Worm (Caenorhabditis elegans) whole organism, L3 larva: ENCODE data around the gene ztf-28.
"Not testable (repeated sequence)": the region's sequence is repeated elsewhere in the genome, so short reads cannot be mapped to it uniquely, and the experiment has no call there.

Experiments
- R02D3.7 ChIP-seq: fragments of 150-350 bp; optimal IDR thresholded peaks from 2 replicates; lab custom pipeline; 2014; ENCODE audit warnings: missing biosample characterization, missing genetic modification characterization
- ZK546.5 ChIP-seq: sonication (generic microtip); optimal IDR thresholded peaks from 2 replicates; lab custom pipeline; 2017; ENCODE audit warnings: missing biosample characterization, missing genetic modification characterization
- aly-2 ChIP-seq: fragments of 150-350 bp; optimal IDR thresholded peaks from 2 replicates; lab custom pipeline; 2014; ENCODE audit warnings: missing biosample characterization, missing genetic modification characterization
- ceh-16 ChIP-seq: sonication (generic microtip); optimal IDR thresholded peaks from 2 replicates; lab custom pipeline; 2017; ENCODE audit warnings: missing biosample characterization, missing genetic modification characterization
- ceh-28 ChIP-seq: fragments of 150-350 bp; optimal IDR thresholded peaks from 2 replicates; lab custom pipeline; 2014; ENCODE audit warnings: missing biosample characterization, missing genetic modification reagents, missing genetic modification characterization
- ceh-82 ChIP-seq: fragments of 150-350 bp; optimal IDR thresholded peaks from 2 replicates; lab custom pipeline; 2014; ENCODE audit warnings: missing biosample characterization, missing genetic modification characterization
- daf-12 ChIP-seq: fragments of 150-350 bp; optimal IDR thresholded peaks from 2 replicates; lab custom pipeline; 2014; ENCODE audit warnings: missing biosample characterization, missing genetic modification reagents, missing genetic modification characterization
- egl-27 ChIP-seq: sonication (generic microtip); optimal IDR thresholded peaks from 4 replicates; lab custom pipeline; 2017; ENCODE audit warnings: missing biosample characterization, missing genetic modification reagents, missing genetic modification characterization
- egl-5 ChIP-seq: fragments of 150-350 bp; optimal IDR thresholded peaks from 2 replicates; lab custom pipeline; 2017; ENCODE audit warnings: missing biosample characterization, missing genetic modification reagents, missing genetic modification characterization, inconsistent platforms
- elt-2 ChIP-seq: sonication (generic microtip); optimal IDR thresholded peaks from 2 replicates; lab custom pipeline; 2016; ENCODE audit warnings: missing genetic modification reagents, mild to moderate bottlenecking, missing genetic modification characterization, missing compliant biosample characterization
- elt-3 ChIP-seq, 3 experiments: fragments of 150-350 bp in 1 of 3; sonication (generic microtip) in 2 of 3; optimal IDR thresholded peaks; 2 replicates in 2 of 3; 4 replicates in 1 of 3; lab custom pipeline; 2014 to 2017; ENCODE audit warnings: missing biosample characterization in 3 of 3, missing genetic modification characterization in 3 of 3
- fkh-2 ChIP-seq: fragments of 150-350 bp; optimal IDR thresholded peaks from 2 replicates; lab custom pipeline; 2014; ENCODE audit warnings: missing biosample characterization, missing genetic modification reagents, missing genetic modification characterization
- fos-1 ChIP-seq: fragments of 150-350 bp; optimal IDR thresholded peaks from 2 replicates; lab custom pipeline; 2014; ENCODE audit warnings: missing biosample characterization, missing genetic modification characterization
- hmg-11 ChIP-seq: sonication (generic microtip); optimal IDR thresholded peaks from 2 replicates; lab custom pipeline; 2016; ENCODE audit warnings: missing genetic modification characterization, missing compliant biosample characterization
- jun-1 ChIP-seq: fragments of 150-350 bp; optimal IDR thresholded peaks from 2 replicates; lab custom pipeline; 2014; ENCODE audit warnings: missing biosample characterization, missing genetic modification reagents, missing genetic modification characterization
- lin-15B ChIP-seq: fragments of 150-350 bp; optimal IDR thresholded peaks from 2 replicates; lab custom pipeline; 2014; ENCODE audit warnings: missing biosample characterization, missing genetic modification characterization
- lin-39 ChIP-seq: fragments of 150-350 bp; optimal IDR thresholded peaks from 2 replicates; lab custom pipeline; 2018; ENCODE audit warnings: missing biosample characterization, missing genetic modification reagents, missing genetic modification characterization
- lsy-12 ChIP-seq: sonication (generic microtip); optimal IDR thresholded peaks from 2 replicates; lab custom pipeline; 2016; ENCODE audit warnings: mild to moderate bottlenecking, missing genetic modification characterization, missing compliant biosample characterization
- mdl-1 ChIP-seq: fragments of 150-350 bp; optimal IDR thresholded peaks from 2 replicates; lab custom pipeline; 2014; ENCODE audit warnings: missing biosample characterization, missing genetic modification characterization
- mml-1 ChIP-seq: fragments of 150-350 bp; sonication (generic microtip); optimal IDR thresholded peaks from 3 replicates; lab custom pipeline; 2014; ENCODE audit warnings: missing biosample characterization, missing genetic modification characterization
- nfya-1 ChIP-seq: sonication (generic microtip); optimal IDR thresholded peaks from 2 replicates; lab custom pipeline; 2017; ENCODE audit warnings: missing genetic modification characterization, mild to moderate bottlenecking, missing compliant biosample characterization, antibody characterized with exemption, moderate library complexity; ENCODE audit not compliant: insufficient read depth
- nhr-11 ChIP-seq: fragments of 150-350 bp; optimal IDR thresholded peaks from 2 replicates; lab custom pipeline; 2014; ENCODE audit warnings: missing biosample characterization, missing genetic modification characterization
- nhr-12 ChIP-seq: fragments of 150-350 bp; optimal IDR thresholded peaks from 2 replicates; lab custom pipeline; 2014; ENCODE audit warnings: missing biosample characterization, missing genetic modification characterization
- nhr-23 ChIP-seq: fragments of 150-350 bp; optimal IDR thresholded peaks from 2 replicates; lab custom pipeline; 2014; ENCODE audit warnings: missing biosample characterization, missing genetic modification reagents, missing genetic modification characterization
- nhr-43 ChIP-seq: sonication (generic microtip); optimal IDR thresholded peaks from 2 replicates; lab custom pipeline; 2016; ENCODE audit warnings: mild to moderate bottlenecking, missing genetic modification characterization, missing compliant biosample characterization; ENCODE audit not compliant: poor library complexity, severe bottlenecking
- nhr-67 ChIP-seq: fragments of 150-350 bp; optimal IDR thresholded peaks from 2 replicates; lab custom pipeline; 2014; ENCODE audit warnings: missing biosample characterization, missing genetic modification characterization
- nhr-77 ChIP-seq: fragments of 150-350 bp; optimal IDR thresholded peaks from 2 replicates; lab custom pipeline; 2014; ENCODE audit warnings: missing biosample characterization, missing genetic modification characterization
- pha-4 ChIP-seq: fragments of 150-350 bp; optimal IDR thresholded peaks from 2 replicates; lab custom pipeline; 2014; ENCODE audit warnings: missing biosample characterization, missing genetic modification reagents, missing genetic modification characterization
- pqm-1 ChIP-seq: fragments of 150-350 bp; optimal IDR thresholded peaks from 2 replicates; lab custom pipeline; 2017; ENCODE audit warnings: missing biosample characterization, missing genetic modification characterization, inconsistent platforms
- sea-2 ChIP-seq: fragments of 150-350 bp; sonication (generic microtip); optimal IDR thresholded peaks from 4 replicates; lab custom pipeline; 2014; ENCODE audit warnings: missing biosample characterization, missing genetic modification reagents, missing genetic modification characterization
- tbx-2 ChIP-seq: sonication (generic microtip); optimal IDR thresholded peaks from 2 replicates; lab custom pipeline; 2016; ENCODE audit warnings: mild to moderate bottlenecking, missing genetic modification characterization, missing compliant biosample characterization
- unc-39 ChIP-seq: sonication (generic microtip); optimal IDR thresholded peaks from 4 replicates; lab custom pipeline; 2017; ENCODE audit warnings: missing biosample characterization, missing genetic modification characterization
- unc-62 ChIP-seq: fragments of 150-350 bp; sonication (generic microtip); optimal IDR thresholded peaks from 4 replicates; lab custom pipeline; 2014; ENCODE audit warnings: missing biosample characterization, missing genetic modification reagents, missing genetic modification characterization
- zag-1 ChIP-seq: fragments of 150-350 bp; optimal IDR thresholded peaks from 2 replicates; lab custom pipeline; 2014; ENCODE audit warnings: missing biosample characterization, missing genetic modification characterization
- ztf-11 ChIP-seq: fragments of 150-350 bp; optimal IDR thresholded peaks from 2 replicates; lab custom pipeline; 2014; ENCODE audit warnings: missing biosample characterization, missing genetic modification characterization
- ztf-4 ChIP-seq: fragments of 150-350 bp; optimal IDR thresholded peaks from 2 replicates; lab custom pipeline; 2014; ENCODE audit warnings: missing biosample characterization, missing genetic modification characterization

Gene ztf-28

ce11 chrV:2081269-2081668, 9.2 kb upstream of the ztf-28 start:
- no peak for TF ChIP-seq ceh-16 (tag; lab: Kevin White, UChicago)
- no peak for TF ChIP-seq nhr-77 (tag; lab: Kevin White, UChicago)
- no peak for TF ChIP-seq fkh-2 (tag; lab: Kevin White, UChicago)
- no peak for TF ChIP-seq nhr-12
- no peak for TF ChIP-seq nfya-1 (tag; lab: Kevin White, UChicago)
- no peak for TF ChIP-seq R02D3.7 (tag; lab: Kevin White, UChicago)
- TF ChIP-seq lin-15B (tag; lab: Kevin White, UChicago): no peak
- TF ChIP-seq unc-62 (GFP tag; lab: Kevin White, UChicago): no peak
- TF ChIP-seq ZK546.5: no peak
- no peak for TF ChIP-seq ztf-4
- no peak for TF ChIP-seq lsy-12
- no peak for TF ChIP-seq mdl-1 (tag; lab: Kevin White, UChicago)

ce11 chrV:2081894-2082293, 8.6 kb upstream of the ztf-28 start:
- TF ChIP-seq egl-5 (peak; percentile 1), pha-4 (tag; lab: Kevin White, UChicago) (no peak)

ce11 chrV:2083869-2084268, 6.6 kb upstream of the ztf-28 start:
- no peak for TF ChIP-seq ceh-28 (tag; lab: Kevin White, UChicago)
- no peak for TF ChIP-seq nhr-11 (tag; lab: Kevin White, UChicago)
- TF ChIP-seq ceh-82 (tag; lab: Kevin White, UChicago): no peak
- TF ChIP-seq daf-12: no peak
- TF ChIP-seq tbx-2 (tag; lab: Kevin White, UChicago): no peak
- no peak for TF ChIP-seq elt-2 (tag; lab: Kevin White, UChicago)
- TF ChIP-seq aly-2 (tag; lab: Kevin White, UChicago): no peak
- TF ChIP-seq R02D3.7 (tag; lab: Kevin White, UChicago): no peak
- TF ChIP-seq lin-39 (tag; lab: Kevin White, UChicago): no peak
- no peak for TF ChIP-seq nhr-67
- no peak for TF ChIP-seq pqm-1
- no peak for TF ChIP-seq nhr-43 (tag; lab: Kevin White, UChicago)
- no peak for TF ChIP-seq zag-1 (tag; lab: Kevin White, UChicago)
- no peak for TF ChIP-seq lsy-12
- TF ChIP-seq ceh-16 (tag; lab: Kevin White, UChicago): no peak
- no peak for TF ChIP-seq mml-1
- TF ChIP-seq nhr-23 (tag; lab: Kevin White, UChicago): no peak

- not testable (repeated sequence) for TF ChIP-seq elt-3 (tag; optimal IDR thresholded peaks at IDR 0.05; lab: Kevin White, UChicago); daf-12; ceh-28 (tag; lab: Kevin White, UChicago)
Measured at ce11 chrV:2085745-2086267, 4.7 kb upstream of the ztf-28 start, which contains the start of gene F36F12.3. TSS of gene F36F12.3 (plus strand) at chrV:2085795.

- TF ChIP-seq fkh-2 (tag; lab: Kevin White, UChicago) (no peak), ceh-16 (tag; lab: Kevin White, UChicago) (no peak), ztf-11 (tag; lab: Kevin White, UChicago) (no peak), nhr-12 (no peak), tbx-2 (tag; lab: Kevin White, UChicago) (no peak), unc-39 (no peak), egl-27 (no peak), jun-1 (tag; lab: Kevin White, UChicago) (no peak), ztf-4 (no peak)
Measured at ce11 chrV:2095204-2095603, 4.7 kb downstream of the ztf-28 start, which contains the start of gene F36F12.2. TSS of gene F36F12.2 (minus strand) at chrV:2095304.

ce11 chrV:2095772-2096171, 5.3 kb downstream of the ztf-28 start, which contains the start of gene clec-207:
TSS of gene clec-207 (plus strand) at chrV:2096072.
- TF ChIP-seq elt-2 (tag; lab: Kevin White, UChicago) (no peak), lin-39 (tag; lab: Kevin White, UChicago) (no peak), fos-1 (no peak), fkh-2 (tag; lab: Kevin White, UChicago) (no peak), hmg-11 (tag; lab: Kevin White, UChicago) (no peak), zag-1 (tag; lab: Kevin White, UChicago) (no peak), nhr-67 (no peak), sea-2 (no peak), aly-2 (tag; lab: Kevin White, UChicago) (no peak)
